Worm (Caenorhabditis elegans) whole organism, young adult: ENCODE results near the gene pat-12.

ENCODE experiments used
- B0336.3 ChIP-seq: fragments of 200-800 bp; sonication (Bioruptor generic); IDR thresholded peaks from 2 replicates; pipeline ENCODE4 v1.3.6; 2022; ENCODE audit warnings: missing genetic modification characterization, missing compliant biosample characterization
- D2030.7 ChIP-seq: fragments of 200-800 bp; sonication (Bioruptor generic); IDR thresholded peaks from 2 replicates; pipeline ENCODE4 v1.3.6; 2022; ENCODE audit warnings: missing genetic modification reagents, missing genetic modification characterization, missing compliant biosample characterization
- Y56A3A.18 ChIP-seq: fragments of 200-800 bp; sonication (Bioruptor generic); IDR thresholded peaks from 2 replicates; pipeline ENCODE4 v1.3.6; 2022; ENCODE audit warnings: missing genetic modification reagents, missing genetic modification characterization, missing compliant biosample characterization
- aptf-2 ChIP-seq: fragments of 200-800 bp; sonication (Bioruptor generic); conservative IDR thresholded peaks from 2 replicates; pipeline ENCODE4 v1.3.6; 2022; ENCODE audit warnings: missing genetic modification reagents, missing genetic modification characterization, missing compliant biosample characterization
- dpl-1 ChIP-seq: fragments of 150-350 bp; optimal IDR thresholded peaks from 2 replicates; lab custom pipeline; 2014; ENCODE audit warnings: missing biosample characterization, missing genetic modification reagents, missing genetic modification characterization
- hsf-1 ChIP-seq: fragments of 200-800 bp; sonication (Bioruptor generic); IDR thresholded peaks from 2 replicates; pipeline ENCODE4 v1.3.6; 2022; ENCODE audit warnings: missing genetic modification reagents, missing genetic modification characterization, missing compliant biosample characterization
- madf-6 ChIP-seq: fragments of 200-800 bp; sonication (Bioruptor generic); IDR thresholded peaks from 2 replicates; pipeline ENCODE4 v1.3.6; 2022; ENCODE audit warnings: missing genetic modification reagents, missing genetic modification characterization, missing compliant biosample characterization
- sea-2 ChIP-seq: fragments of 200-800 bp; sonication (Bioruptor generic); IDR thresholded peaks from 2 replicates; pipeline ENCODE4 v1.3.6; 2022; ENCODE audit warnings: missing genetic modification characterization, missing compliant biosample characterization
- snpc-4 ChIP-seq, 5 experiments: fragments of 150-350 bp in 1 of 5; sonication (generic microtip) in 4 of 5; optimal IDR thresholded peaks; 2 replicates each; lab custom pipeline; 2014 to 2018; ENCODE audit warnings: missing genetic modification characterization in 5 of 5, missing biosample characterization in 3 of 5, antibody characterized with exemption in 2 of 5, mild to moderate bottlenecking in 2 of 5, missing compliant biosample characterization in 2 of 5, missing genotype in 2 of 5, moderate library complexity in 2 of 5, missing genetic modification reagents in 1 of 5
- unc-130 ChIP-seq: sonication (generic microtip); optimal IDR thresholded peaks from 2 replicates; lab custom pipeline; 2016; ENCODE audit warnings: missing genetic modification reagents, missing genetic modification characterization, missing compliant biosample characterization

ce11 chrIII:768528-768927 is 16.3 kb upstream of the pat-12 start:
- TF ChIP-seq hsf-1 (GFP tag; lab: Robert Waterston, UW) (no peak), Y56A3A.18 (no peak), sea-2 (GFP tag; lab: Robert Waterston, UW) (no peak), unc-130 (GFP tag; lab: Kevin White, UChicago) (no peak), B0336.3 (GFP tag; lab: Robert Waterston, UW) (no peak), snpc-4 (GFP tag; optimal IDR thresholded peaks at IDR 0.05; lab: Kevin White, UChicago) (no peak), snpc-4 (tag; optimal IDR thresholded peaks at IDR 0.05; lab: Kevin White, UChicago) (no peak), madf-6 (GFP tag; lab: Robert Waterston, UW) (no peak), D2030.7 (GFP tag; lab: Robert Waterston, UW) (no peak), dpl-1 (no peak), aptf-2 (no peak)
